Worm (Caenorhabditis elegans): Measurements from ENCODE around the gene spp-26.

DNA sequence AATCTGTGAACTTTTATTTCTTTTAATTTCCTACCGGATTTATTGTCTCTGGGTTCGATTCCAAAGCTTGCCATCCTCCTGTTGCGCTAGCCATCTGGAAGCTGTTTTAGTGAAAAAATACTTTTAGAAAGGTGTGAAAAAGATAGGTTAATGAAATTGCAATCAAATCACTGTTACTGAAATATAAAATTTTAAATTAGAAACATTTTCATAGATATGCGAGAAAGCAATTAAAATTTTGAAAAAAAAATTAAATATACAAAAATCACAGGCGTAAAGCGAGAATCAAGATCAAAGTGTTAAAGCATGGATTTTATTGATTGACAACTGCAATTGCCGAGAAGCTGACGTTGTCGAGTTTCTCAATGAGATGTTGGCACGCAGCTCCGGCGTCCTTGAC, 49.3 kb downstream of the spp-26 start, which contains the start of gene ubh-2:
- TF ChIP-seq hlh-13 (GFP tag; optimal IDR thresholded peaks at IDR 0.05): no peak
- no peak for TF ChIP-seq pqm-1 (tag; optimal IDR thresholded peaks at IDR 0.05)
- TF ChIP-seq ztf-16 (tag; optimal IDR thresholded peaks at IDR 0.05): no peak
- TF ChIP-seq K09A11.1 (tag; optimal IDR thresholded peaks at IDR 0.05; ENCODE audit: insufficient read depth): no peak
- no peak for TF ChIP-seq dve-1 (tag; optimal IDR thresholded peaks at IDR 0.05)
- TF ChIP-seq pha-2 (tag; optimal IDR thresholded peaks at IDR 0.05): no peak
- TF ChIP-seq ama-1 (optimal IDR thresholded peaks at IDR 0.05): no peak

Measured in whole organism, late embryonic.